Worm (Caenorhabditis elegans) whole organism, L4 larva: ENCODE results near the gene snb-5.

Experiments
- F26F4.8 ChIP-seq: fragments of 200-800 bp; sonication (Bioruptor generic); conservative IDR thresholded peaks from 2 replicates; pipeline ENCODE4 v1.3.6; 2022; ENCODE audit warnings: missing genetic modification characterization, missing compliant biosample characterization
- F37D6.2 ChIP-seq: sonication (generic microtip); optimal IDR thresholded peaks from 2 replicates; lab custom pipeline; 2016; ENCODE audit warnings: mild to moderate bottlenecking, missing genetic modification characterization, missing compliant biosample characterization
- F49E8.2 ChIP-seq: sonication (generic microtip); optimal IDR thresholded peaks from 2 replicates; lab custom pipeline; 2016; ENCODE audit warnings: missing compliant biosample characterization, mild to moderate bottlenecking, missing genetic modification characterization, borderline replicate concordance
- T26A8.4 ChIP-seq: fragments of 200-800 bp; sonication (Bioruptor generic); IDR thresholded peaks from 2 replicates; pipeline ENCODE4 v1.3.6; 2022; ENCODE audit warnings: missing genetic modification characterization, missing compliant biosample characterization
- Y75B8A.6 ChIP-seq: fragments of 200-800 bp; sonication (Bioruptor generic); IDR thresholded peaks from 2 replicates; pipeline ENCODE4 v1.3.6; 2022; ENCODE audit warnings: missing genetic modification reagents, missing genetic modification characterization, missing compliant biosample characterization
- arid-1 ChIP-seq: fragments of 200-800 bp; sonication (Bioruptor generic); conservative IDR thresholded peaks from 2 replicates; pipeline ENCODE4 v1.3.6; 2022; ENCODE audit warnings: missing genetic modification reagents, missing genetic modification characterization, missing compliant biosample characterization
- attf-4 ChIP-seq: sonication (generic microtip); optimal IDR thresholded peaks from 3 replicates; lab custom pipeline; 2017; ENCODE audit warnings: missing biosample characterization, missing genetic modification characterization
- ces-1 ChIP-seq: fragments of 150-350 bp; sonication (generic microtip); optimal IDR thresholded peaks from 4 replicates; lab custom pipeline; 2014; ENCODE audit warnings: missing biosample characterization, missing genetic modification reagents, missing genetic modification characterization
- ctbp-1 ChIP-seq: fragments of 200-800 bp; sonication (Bioruptor generic); IDR thresholded peaks from 2 replicates; pipeline ENCODE4 v1.3.6; 2022; ENCODE audit warnings: missing genetic modification reagents, missing genetic modification characterization, missing compliant biosample characterization
- daf-16 ChIP-seq, 3 experiments: sonication (generic microtip); optimal IDR thresholded peaks; 2 replicates each; lab custom pipeline; 2016 to 2017; ENCODE audit warnings: missing genetic modification characterization in 3 of 3, missing genetic modification reagents in 3 of 3, mild to moderate bottlenecking in 2 of 3, missing compliant biosample characterization in 2 of 3, missing biosample characterization in 1 of 3, moderate library complexity in 1 of 3
- daf-8 ChIP-seq: fragments of 200-800 bp; sonication (Bioruptor generic); IDR thresholded peaks from 2 replicates; pipeline ENCODE4 v1.3.6; 2022; ENCODE audit warnings: missing genetic modification characterization, missing compliant biosample characterization
- dmd-8 ChIP-seq: fragments of 200-800 bp; sonication (Bioruptor generic); IDR thresholded peaks from 2 replicates; pipeline ENCODE4 v1.3.6; 2022; ENCODE audit warnings: missing genetic modification characterization, missing compliant biosample characterization
- dve-1 ChIP-seq: sonication (generic microtip); optimal IDR thresholded peaks from 2 replicates; lab custom pipeline; 2017; ENCODE audit warnings: antibody characterized with exemption, mild to moderate bottlenecking, missing genetic modification characterization, missing compliant biosample characterization; ENCODE audit not compliant: insufficient read depth
- egl-27 ChIP-seq: sonication (generic microtip); optimal IDR thresholded peaks from 3 replicates; lab custom pipeline; 2017; ENCODE audit warnings: missing biosample characterization, missing genetic modification reagents, missing genetic modification characterization
- hlh-11 ChIP-seq: fragments of 200-800 bp; sonication (Bioruptor generic); optimal IDR thresholded peaks from 2 replicates; lab custom pipeline; 2018; ENCODE audit warnings: mild to moderate bottlenecking, missing genetic modification characterization, missing compliant biosample characterization
- hlh-30 ChIP-seq: sonication (generic microtip); optimal IDR thresholded peaks from 2 replicates; lab custom pipeline; 2017; ENCODE audit warnings: antibody characterized with exemption, mild to moderate bottlenecking, missing genetic modification characterization, missing compliant biosample characterization; ENCODE audit not compliant: insufficient read depth
- hmg-1.1 ChIP-seq: fragments of 200-800 bp; sonication (Bioruptor generic); IDR thresholded peaks from 2 replicates; pipeline ENCODE4 v1.3.6; 2022; ENCODE audit warnings: missing genetic modification reagents, missing genetic modification characterization, missing compliant biosample characterization
- lim-7 ChIP-seq: fragments of 200-800 bp; sonication (Bioruptor generic); IDR thresholded peaks from 2 replicates; pipeline ENCODE4 v1.3.6; 2022; ENCODE audit warnings: missing genetic modification characterization, missing compliant biosample characterization
- lin-29 ChIP-seq: fragments of 200-800 bp; sonication (Bioruptor generic); IDR thresholded peaks from 2 replicates; pipeline ENCODE4 v1.3.6; 2022; ENCODE audit warnings: missing genetic modification reagents, missing genetic modification characterization, missing compliant biosample characterization
- lin-38 ChIP-seq: fragments of 200-800 bp; sonication (Bioruptor generic); IDR thresholded peaks from 2 replicates; pipeline ENCODE4 v1.3.6; 2022; ENCODE audit warnings: missing genetic modification reagents, missing genetic modification characterization, missing compliant biosample characterization
- lin-39 ChIP-seq: fragments of 150-350 bp; optimal IDR thresholded peaks from 2 replicates; lab custom pipeline; 2014; ENCODE audit warnings: missing biosample characterization, missing genetic modification reagents, missing genetic modification characterization
- lir-3 ChIP-seq: sonication (generic microtip); optimal IDR thresholded peaks from 2 replicates; lab custom pipeline; 2016; ENCODE audit warnings: mild to moderate bottlenecking, missing genetic modification characterization, missing compliant biosample characterization
- lsy-2 ChIP-seq, 2 experiments: fragments of 150-350 bp in 1 of 2; sonication (generic microtip) in 1 of 2; optimal IDR thresholded peaks; 2 replicates each; lab custom pipeline; 2014 to 2017; ENCODE audit warnings: missing biosample characterization in 2 of 2, missing genetic modification characterization in 2 of 2
- mdt-29 ChIP-seq: fragments of 200-800 bp; sonication (Bioruptor generic); IDR thresholded peaks from 2 replicates; pipeline ENCODE4 v1.3.6; 2022; ENCODE audit warnings: missing genetic modification reagents, missing genetic modification characterization, missing compliant biosample characterization
- mep-1 ChIP-seq: fragments of 150-350 bp; sonication (generic microtip); optimal IDR thresholded peaks from 3 replicates; lab custom pipeline; 2014; ENCODE audit warnings: missing biosample characterization, missing genetic modification characterization
- nhr-10 ChIP-seq: fragments of 150-350 bp; optimal IDR thresholded peaks from 2 replicates; lab custom pipeline; 2014; ENCODE audit warnings: missing biosample characterization, missing genetic modification characterization
- nhr-11 ChIP-seq: fragments of 150-350 bp; optimal IDR thresholded peaks from 2 replicates; lab custom pipeline; 2014; ENCODE audit warnings: missing biosample characterization, missing genetic modification characterization
- nhr-28 ChIP-seq: fragments of 150-350 bp; optimal IDR thresholded peaks from 2 replicates; lab custom pipeline; 2014; ENCODE audit warnings: missing biosample characterization, missing genetic modification characterization
- nhr-6 ChIP-seq: fragments of 150-350 bp; optimal IDR thresholded peaks from 2 replicates; lab custom pipeline; 2014; ENCODE audit warnings: missing biosample characterization, missing genetic modification characterization
- pqm-1 ChIP-seq: sonication (generic microtip); optimal IDR thresholded peaks from 2 replicates; lab custom pipeline; 2017; ENCODE audit warnings: missing biosample characterization, missing genetic modification characterization
- rbr-2 ChIP-seq: sonication (generic microtip); optimal IDR thresholded peaks from 2 replicates; lab custom pipeline; 2016; ENCODE audit warnings: missing genotype, missing genetic modification characterization, missing compliant biosample characterization
- sdz-12 ChIP-seq: fragments of 200-800 bp; sonication (Bioruptor generic); optimal IDR thresholded peaks from 2 replicates; lab custom pipeline; 2018; ENCODE audit warnings: mild to moderate bottlenecking, missing genetic modification characterization, missing compliant biosample characterization
- spr-3 ChIP-seq: fragments of 200-800 bp; sonication (Bioruptor generic); optimal IDR thresholded peaks from 2 replicates; lab custom pipeline; 2018; ENCODE audit warnings: mild to moderate bottlenecking, missing genetic modification characterization, missing compliant biosample characterization
- unc-62 ChIP-seq, 3 experiments: fragments of 150-350 bp in 1 of 3; sonication (generic microtip); optimal IDR thresholded peaks in 2 of 3; peaks in 1 of 3; 1 replicate in 1 of 3; 2 replicates in 2 of 3; lab custom pipeline; 2014 to 2017; ENCODE audit warnings: missing biosample characterization in 3 of 3, missing genetic modification characterization in 3 of 3, missing genetic modification reagents in 3 of 3, missing genotype in 1 of 3
- vab-7 ChIP-seq: fragments of 200-800 bp; sonication (Bioruptor generic); IDR thresholded peaks from 2 replicates; pipeline ENCODE4 v1.3.6; 2022; ENCODE audit warnings: missing genetic modification reagents, missing genetic modification characterization, missing compliant biosample characterization
- zag-1 ChIP-seq: fragments of 150-350 bp; optimal IDR thresholded peaks from 2 replicates; lab custom pipeline; 2014; ENCODE audit warnings: missing biosample characterization, missing genetic modification characterization
- zfp-3 ChIP-seq: fragments of 200-800 bp; sonication (Bioruptor generic); conservative IDR thresholded peaks from 2 replicates; pipeline ENCODE4 v1.3.6; 2022; ENCODE audit warnings: missing genetic modification reagents, missing genetic modification characterization, missing compliant biosample characterization

The snb-5 gene

ce11 chrIII:8229480-8229879 lies 26.6 kb downstream of the snb-5 start:
- 0 out of 2 replicates have a peak, but pooled peaks have one; percentile 41 for TF ChIP-seq ctbp-1
- no peak for TF ChIP-seq daf-16 (GFP tag; optimal IDR thresholded peaks at IDR 0.05; lab: Kevin White, UChicago)
- TF ChIP-seq daf-16 (tag; optimal IDR thresholded peaks at IDR 0.05; lab: Kevin White, UChicago), result no peak
- 0 out of 2 replicates have a peak, but pooled peaks have one; percentile 13 for TF ChIP-seq lin-38
- TF ChIP-seq hmg-1.1 (GFP tag; lab: Robert Waterston, UW), result 0 out of 2 replicates have a peak, but pooled peaks have one; percentile 6
- peak; percentile 11 for TF ChIP-seq F37D6.2 (tag; lab: Kevin White, UChicago)
- no peak for TF ChIP-seq zfp-3 (GFP tag; lab: Robert Waterston, UW)
- TF ChIP-seq hlh-30 (tag; lab: Kevin White, UChicago), result no peak
- TF ChIP-seq lsy-2 (tag; optimal IDR thresholded peaks at IDR 0.05; lab: Kevin White, UChicago), result peak in 1 of 2 experiments; percentile 15
- TF ChIP-seq nhr-11 (tag; lab: Kevin White, UChicago), result peak; percentile 27
- no peak for TF ChIP-seq mdt-29 (GFP tag; lab: Robert Waterston, UW)

ce11 chrIII:8232634-8233033 lies 29.8 kb downstream of the snb-5 start, which contains the start of gene henn-1:
Gene henn-1 (plus strand): TSS chrIII:8232651.
- TF ChIP-seq ces-1 (no peak), mep-1 (tag; lab: Kevin White, UChicago) (peak; percentile 10), dve-1 (tag; lab: Kevin White, UChicago) (peak; percentile 16), Y75B8A.6 (GFP tag; lab: Robert Waterston, UW) (no peak), egl-27 (no peak), unc-62 (GFP tag; optimal IDR thresholded peaks at IDR 0.05 in 1 of 2; lab: Kevin White, UChicago) (peak in 1 of 2 experiments; percentile 56), unc-62 (tag; optimal IDR thresholded peaks at IDR 0.05; lab: Kevin White, UChicago) (no peak), hlh-11 (tag; lab: Kevin White, UChicago) (peak; percentile 3), F26F4.8 (GFP tag; lab: Robert Waterston, UW) (no peak), dmd-8 (GFP tag; lab: Robert Waterston, UW) (no peak), nhr-10 (tag; lab: Kevin White, UChicago) (no peak), ctbp-1 (0 out of 2 replicates have a peak, but pooled peaks have one; percentile 8), lin-39 (peak; percentile 48), T26A8.4 (GFP tag; lab: Robert Waterston, UW) (no peak), arid-1 (0 out of 2 replicates have a peak, but pooled peaks have one; percentile 21), vab-7 (no peak), sdz-12 (peak; percentile 27)

ce11 chrIII:8235358-8235757 lies 32.5 kb downstream of the snb-5 start, which contains the start of gene C02F5.14:
Gene C02F5.14 (minus strand): TSS chrIII:8235514.
- TF ChIP-seq daf-8 (no peak), ces-1 (no peak), ctbp-1 (no peak), hlh-30 (tag; lab: Kevin White, UChicago) (no peak), pqm-1 (no peak), nhr-28 (tag; lab: Kevin White, UChicago) (no peak), F49E8.2 (tag; lab: Kevin White, UChicago) (no peak), daf-16 (GFP tag; optimal IDR thresholded peaks at IDR 0.05; lab: Kevin White, UChicago) (no peak), daf-16 (tag; optimal IDR thresholded peaks at IDR 0.05; lab: Kevin White, UChicago) (no peak), rbr-2 (tag; lab: Kevin White, UChicago) (no peak), spr-3 (GFP tag; lab: Kevin White, UChicago) (no peak), Y75B8A.6 (GFP tag; lab: Robert Waterston, UW) (no peak), lir-3 (tag; lab: Kevin White, UChicago) (no peak), nhr-6 (tag; lab: Kevin White, UChicago) (no peak), vab-7 (no peak), lin-29 (GFP tag; lab: Robert Waterston, UW) (no peak), lim-7 (GFP tag; lab: Robert Waterston, UW) (no peak), lin-38 (no peak), F26F4.8 (GFP tag; lab: Robert Waterston, UW) (no peak), attf-4 (tag; lab: Kevin White, UChicago) (no peak), zag-1 (tag; lab: Kevin White, UChicago) (no peak)
